Worm (Caenorhabditis elegans): ENCODE measurements around the gene C49C3.11.
"Not testable (repeated sequence)": the region's sequence is repeated elsewhere in the genome, so short reads cannot be mapped to it uniquely, and the experiment has no call there.

C49C3.11 gene

ce11 chrIV:17343482-17343881, at the start of gene C49C3.11:
TSS of gene C49C3.11 (plus strand) at chrIV:17343782.
- TF ChIP-seq ztf-29 (GFP tag; IDR thresholded peaks at IDR 0.05) (no peak), klf-2 (GFP tag; conservative IDR thresholded peaks at IDR 0.05) (no peak), flt-1 (GFP tag; IDR thresholded peaks at IDR 0.05) (no peak), med-1 (GFP tag; optimal IDR thresholded peaks at IDR 0.05; ENCODE audit: insufficient read depth) (no peak), ztf-23 (GFP tag; IDR thresholded peaks at IDR 0.05) (no peak), T22C8.4 (GFP tag; IDR thresholded peaks at IDR 0.05) (no peak), tab-1 (GFP tag; IDR thresholded peaks at IDR 0.05) (no peak)

- TF ChIP-seq cog-1 (tag; optimal IDR thresholded peaks at IDR 0.05): no peak
- no peak for TF ChIP-seq ztf-29 (GFP tag; IDR thresholded peaks at IDR 0.05)
- TF ChIP-seq T22C8.4 (GFP tag; IDR thresholded peaks at IDR 0.05): no peak
- no peak for TF ChIP-seq klf-2 (GFP tag; conservative IDR thresholded peaks at IDR 0.05)
- no peak for TF ChIP-seq flt-1 (GFP tag; IDR thresholded peaks at IDR 0.05)
Observed at ce11 chrIV:17294489-17294888, 49.1 kb upstream of the C49C3.11 start, which contains the start of gene T28F3.5. TSS of gene T28F3.5 (plus strand) at chrIV:17294789.

ce11 chrIV:17301933-17302332, 41.6 kb upstream of the C49C3.11 start, which contains the start of gene ifta-2:
TSS of gene ifta-2 (minus strand) at chrIV:17302033.
- TF ChIP-seq flt-1 (GFP tag; IDR thresholded peaks at IDR 0.05) (no peak), T22C8.4 (GFP tag; IDR thresholded peaks at IDR 0.05) (no peak), ztf-29 (GFP tag; IDR thresholded peaks at IDR 0.05) (no peak), ref-1 (GFP tag; conservative IDR thresholded peaks at IDR 0.05) (no peak), ztf-23 (GFP tag; IDR thresholded peaks at IDR 0.05) (no peak), med-1 (GFP tag; optimal IDR thresholded peaks at IDR 0.05; ENCODE audit: insufficient read depth) (no peak), cog-1 (tag; optimal IDR thresholded peaks at IDR 0.05) (no peak), klf-2 (GFP tag; conservative IDR thresholded peaks at IDR 0.05) (no peak), tab-1 (GFP tag; IDR thresholded peaks at IDR 0.05) (no peak)

ce11 chrIV:17307223-17307622, 36.4 kb upstream of the C49C3.11 start, which contains the start of gene T28F3.8:
TSS of gene T28F3.8 (minus strand) at chrIV:17307323.
- not testable (repeated sequence) for TF ChIP-seq ztf-29 (GFP tag; IDR thresholded peaks at IDR 0.05); tab-1 (GFP tag; IDR thresholded peaks at IDR 0.05); klf-2 (GFP tag; conservative IDR thresholded peaks at IDR 0.05)

- TF ChIP-seq T22C8.4 (GFP tag; IDR thresholded peaks at IDR 0.05) (no peak), ref-1 (GFP tag; conservative IDR thresholded peaks at IDR 0.05) (no peak), tab-1 (GFP tag; IDR thresholded peaks at IDR 0.05) (no peak), flt-1 (GFP tag; IDR thresholded peaks at IDR 0.05) (no peak), ztf-23 (GFP tag; IDR thresholded peaks at IDR 0.05) (no peak), ztf-29 (GFP tag; IDR thresholded peaks at IDR 0.05) (no peak), med-1 (GFP tag; optimal IDR thresholded peaks at IDR 0.05; ENCODE audit: insufficient read depth) (no peak), cog-1 (tag; optimal IDR thresholded peaks at IDR 0.05) (no peak), klf-2 (GFP tag; conservative IDR thresholded peaks at IDR 0.05) (no peak)
Observed at ce11 chrIV:17308211-17308610, 35.4 kb upstream of the C49C3.11 start, which contains the start of gene T28F3.9. TSS of gene T28F3.9 (plus strand) at chrIV:17308511.

ce11 chrIV:17311842-17312241, 31.7 kb upstream of the C49C3.11 start, which contains the start of gene snf-9:
TSS of gene snf-9 (plus strand) at chrIV:17312142.
- TF ChIP-seq cog-1 (tag; optimal IDR thresholded peaks at IDR 0.05): no peak
- TF ChIP-seq flt-1 (GFP tag; IDR thresholded peaks at IDR 0.05): no peak
- TF ChIP-seq klf-2 (GFP tag; conservative IDR thresholded peaks at IDR 0.05): no peak
- TF ChIP-seq T22C8.4 (GFP tag; IDR thresholded peaks at IDR 0.05): no peak
- TF ChIP-seq ztf-23 (GFP tag; IDR thresholded peaks at IDR 0.05): no peak
- TF ChIP-seq ref-1 (GFP tag; conservative IDR thresholded peaks at IDR 0.05): no peak
- TF ChIP-seq tab-1 (GFP tag; IDR thresholded peaks at IDR 0.05): no peak
- TF ChIP-seq ztf-29 (GFP tag; IDR thresholded peaks at IDR 0.05): no peak
- TF ChIP-seq med-1 (GFP tag; optimal IDR thresholded peaks at IDR 0.05; ENCODE audit: insufficient read depth): no peak

ce11 chrIV:17316398-17316797, 27.2 kb upstream of the C49C3.11 start, which contains the start of gene C49C3.20:
TSS of gene C49C3.20 (minus strand) at chrIV:17316498.
- TF ChIP-seq ztf-29 (GFP tag; IDR thresholded peaks at IDR 0.05) (no peak), flt-1 (GFP tag; IDR thresholded peaks at IDR 0.05) (no peak), T22C8.4 (GFP tag; IDR thresholded peaks at IDR 0.05) (no peak), ztf-23 (GFP tag; IDR thresholded peaks at IDR 0.05) (no peak), ref-1 (GFP tag; conservative IDR thresholded peaks at IDR 0.05) (no peak), med-1 (GFP tag; optimal IDR thresholded peaks at IDR 0.05; ENCODE audit: insufficient read depth) (no peak), klf-2 (GFP tag; conservative IDR thresholded peaks at IDR 0.05) (no peak), tab-1 (GFP tag; IDR thresholded peaks at IDR 0.05) (no peak), cog-1 (tag; optimal IDR thresholded peaks at IDR 0.05) (no peak)

- TF ChIP-seq klf-2 (GFP tag; conservative IDR thresholded peaks at IDR 0.05) (no peak), tab-1 (GFP tag; IDR thresholded peaks at IDR 0.05) (no peak), flt-1 (GFP tag; IDR thresholded peaks at IDR 0.05) (no peak), T22C8.4 (GFP tag; IDR thresholded peaks at IDR 0.05) (no peak), ref-1 (GFP tag; conservative IDR thresholded peaks at IDR 0.05) (no peak), ztf-29 (GFP tag; IDR thresholded peaks at IDR 0.05) (no peak), cog-1 (tag; optimal IDR thresholded peaks at IDR 0.05) (no peak), ztf-23 (GFP tag; IDR thresholded peaks at IDR 0.05) (no peak), med-1 (GFP tag; optimal IDR thresholded peaks at IDR 0.05; ENCODE audit: insufficient read depth) (no peak)
Observed at ce11 chrIV:17320445-17320844, 23.1 kb upstream of the C49C3.11 start, which contains the start of gene C49C3.4. TSS of gene C49C3.4 (plus strand) at chrIV:17320795.

- TF ChIP-seq ref-1 (GFP tag; conservative IDR thresholded peaks at IDR 0.05) (no peak), tab-1 (GFP tag; IDR thresholded peaks at IDR 0.05) (no peak), cog-1 (tag; optimal IDR thresholded peaks at IDR 0.05) (no peak), flt-1 (GFP tag; IDR thresholded peaks at IDR 0.05) (no peak), klf-2 (GFP tag; conservative IDR thresholded peaks at IDR 0.05) (no peak), ztf-23 (GFP tag; IDR thresholded peaks at IDR 0.05) (no peak), ztf-29 (GFP tag; IDR thresholded peaks at IDR 0.05) (no peak), med-1 (GFP tag; optimal IDR thresholded peaks at IDR 0.05; ENCODE audit: insufficient read depth) (no peak), T22C8.4 (GFP tag; IDR thresholded peaks at IDR 0.05) (no peak)
Observed at ce11 chrIV:17328834-17329233, 14.7 kb upstream of the C49C3.11 start, which contains the start of gene ceh-88. TSS of gene ceh-88 (plus strand) at chrIV:17329188.

ce11 chrIV:17331100-17331577, 12.4 kb upstream of the C49C3.11 start, which contains the start of gene C49C3.6:
TSS of gene C49C3.6 (plus strand) at chrIV:17331527.
- TF ChIP-seq cog-1 (tag; optimal IDR thresholded peaks at IDR 0.05) (no peak), med-1 (GFP tag; optimal IDR thresholded peaks at IDR 0.05; ENCODE audit: insufficient read depth) (no peak), flt-1 (GFP tag; IDR thresholded peaks at IDR 0.05) (no peak), ztf-29 (GFP tag; IDR thresholded peaks at IDR 0.05) (no peak), klf-2 (GFP tag; conservative IDR thresholded peaks at IDR 0.05) (no peak), T22C8.4 (GFP tag; IDR thresholded peaks at IDR 0.05) (no peak), ztf-23 (GFP tag; IDR thresholded peaks at IDR 0.05) (no peak), tab-1 (GFP tag; IDR thresholded peaks at IDR 0.05) (no peak), ref-1 (GFP tag; conservative IDR thresholded peaks at IDR 0.05) (no peak)
